ENCODE assay signal across 3 worm cellular contexts in genomic region chrV:7465509-7465908, ce11.
TF ChIP-seq lines count a peak whose summit lies in the region.

F25E5.1 (plus strand) TSS chrV:7465884.

TF ChIP-seq in whole organism, L1 larva, 84 proteins besides CTCF, POLR2A, EP300 and RAD21 (continued from another document and continues in another):
- peak; percentile 56 for TF ChIP-seq dsc-1 (tag; optimal IDR thresholded peaks at IDR 0.05; lab: Kevin White, UChicago)
- no peak for TF ChIP-seq ets-5 (GFP tag; IDR thresholded peaks at IDR 0.05; lab: Robert Waterston, UW)
- TF ChIP-seq fkh-10 (GFP tag; optimal IDR thresholded peaks at IDR 0.05; lab: Kevin White, UChicago) = no peak
- TF ChIP-seq egl-13 (tag; optimal IDR thresholded peaks at IDR 0.05; lab: Kevin White, UChicago) = peak; percentile 43
- no peak for TF ChIP-seq alr-1 (tag; optimal IDR thresholded peaks at IDR 0.05; lab: Kevin White, UChicago; ENCODE audit: borderline replicate concordance)
- TF ChIP-seq grh-1 (GFP tag; IDR thresholded peaks at IDR 0.05; lab: Robert Waterston, UW) = no peak
- TF ChIP-seq efl-3 (GFP tag; optimal IDR thresholded peaks at IDR 0.05; lab: Kevin White, UChicago) = no peak
- TF ChIP-seq isw-1 (GFP tag; IDR thresholded peaks at IDR 0.05; lab: Robert Waterston, UW) = peak; percentile 57
- no peak for TF ChIP-seq unc-130 (tag; optimal IDR thresholded peaks at IDR 0.05; lab: Kevin White, UChicago)
- TF ChIP-seq hlh-17 (GFP tag; optimal IDR thresholded peaks at IDR 0.05; lab: Kevin White, UChicago; ENCODE audit: borderline replicate concordance) = no peak
- TF ChIP-seq nhr-90 (tag; optimal IDR thresholded peaks at IDR 0.05; lab: Kevin White, UChicago; ENCODE audit: poor library complexity) = peak; percentile 61
- no peak for TF ChIP-seq unc-62 (GFP tag; optimal IDR thresholded peaks at IDR 0.05; lab: Kevin White, UChicago)
- TF ChIP-seq pqm-1 (tag; optimal IDR thresholded peaks at IDR 0.05; lab: Kevin White, UChicago) = no peak
- peak; percentile 46 for TF ChIP-seq lin-13 (GFP tag; optimal IDR thresholded peaks at IDR 0.05; lab: Kevin White, UChicago)
- TF ChIP-seq blmp-1 (tag; optimal IDR thresholded peaks at IDR 0.05; lab: Kevin White, UChicago) = peak; percentile 37
- peak; percentile 29 for TF ChIP-seq C16A3.4 (tag; optimal IDR thresholded peaks at IDR 0.05; lab: Kevin White, UChicago)
- no peak for TF ChIP-seq hpl-2 (GFP tag; optimal IDR thresholded peaks at IDR 0.05; lab: Kevin White, UChicago)
- no peak for TF ChIP-seq pag-3 (tag; optimal IDR thresholded peaks at IDR 0.05; lab: Kevin White, UChicago; ENCODE audit: borderline replicate concordance, insufficient read depth)
- peak; percentile 77 for TF ChIP-seq ceh-90 (tag; optimal IDR thresholded peaks at IDR 0.05; lab: Kevin White, UChicago)
- TF ChIP-seq ceh-8 (GFP tag; optimal IDR thresholded peaks at IDR 0.05; lab: Kevin White, UChicago) = peak; percentile 18
- TF ChIP-seq nhr-76 (tag; optimal IDR thresholded peaks at IDR 0.05; lab: Kevin White, UChicago) = no peak
- TF ChIP-seq nhr-11 (tag; optimal IDR thresholded peaks at IDR 0.05; lab: Kevin White, UChicago) = no peak
- no peak for TF ChIP-seq mef-2 (tag; optimal IDR thresholded peaks at IDR 0.05; lab: Kevin White, UChicago)
- peak; percentile 93 for TF ChIP-seq rnt-1 (tag; optimal IDR thresholded peaks at IDR 0.05; lab: Kevin White, UChicago)
- TF ChIP-seq ama-1 (optimal IDR thresholded peaks at IDR 0.05; lab: Kevin White, UChicago) = no peak
- no peak for TF ChIP-seq Y116A8C.19 (tag; optimal IDR thresholded peaks at IDR 0.05; lab: Kevin White, UChicago; ENCODE audit: borderline replicate concordance)
- peak; percentile 72 for TF ChIP-seq nhr-47 (tag; optimal IDR thresholded peaks at IDR 0.05; lab: Kevin White, UChicago)
- TF ChIP-seq nhr-77 (tag; optimal IDR thresholded peaks at IDR 0.05; lab: Kevin White, UChicago) = peak; percentile 34
- TF ChIP-seq swsn-7 (tag; optimal IDR thresholded peaks at IDR 0.05; lab: Kevin White, UChicago) = peak; percentile 61
- TF ChIP-seq F16B12.6 (tag; optimal IDR thresholded peaks at IDR 0.05; lab: Kevin White, UChicago) = peak; percentile 42
- TF ChIP-seq ztf-4 (tag; optimal IDR thresholded peaks at IDR 0.05; lab: Kevin White, UChicago) = no peak
- TF ChIP-seq nhr-84 (tag; optimal IDR thresholded peaks at IDR 0.05; lab: Kevin White, UChicago) = no peak
- no peak for TF ChIP-seq elt-3 (tag; optimal IDR thresholded peaks at IDR 0.05; lab: Kevin White, UChicago)
- TF ChIP-seq tbx-2 (tag; optimal IDR thresholded peaks at IDR 0.05; lab: Kevin White, UChicago) = peak; percentile 75
- peak; percentile 70 for TF ChIP-seq nhr-19 (GFP tag; conservative IDR thresholded peaks at IDR 0.05; lab: Robert Waterston, UW)
- TF ChIP-seq ces-1 (GFP tag; optimal IDR thresholded peaks at IDR 0.05; lab: Kevin White, UChicago) = no peak
- TF ChIP-seq nhr-71 (tag; optimal IDR thresholded peaks at IDR 0.05; lab: Kevin White, UChicago) = peak; percentile 80
- TF ChIP-seq ztf-11 (tag; optimal IDR thresholded peaks at IDR 0.05; lab: Kevin White, UChicago) = peak in 1 of 2 experiments; percentile 72
- TF ChIP-seq irx-1 (tag; optimal IDR thresholded peaks at IDR 0.05; lab: Kevin White, UChicago) = peak; percentile 44
- TF ChIP-seq unc-86 (tag; optimal IDR thresholded peaks at IDR 0.05; lab: Kevin White, UChicago) = peak; percentile 47
- no peak for TF ChIP-seq C34B4.2 (tag; optimal IDR thresholded peaks at IDR 0.05; lab: Kevin White, UChicago)
- TF ChIP-seq lir-3 (tag; optimal IDR thresholded peaks at IDR 0.05; lab: Kevin White, UChicago; ENCODE audit: poor library complexity) = peak; percentile 86
- no peak for TF ChIP-seq aha-1 (tag; optimal IDR thresholded peaks at IDR 0.05; lab: Kevin White, UChicago)
- peak; percentile 47 for TF ChIP-seq snpc-4 (tag; optimal IDR thresholded peaks at IDR 0.05; lab: Kevin White, UChicago)

TF ChIP-seq in whole organism, L3 larva, 47 proteins besides CTCF, POLR2A, EP300 and RAD21 (continued from another document):
- peak; percentile 50 for TF ChIP-seq egl-5 (tag; optimal IDR thresholded peaks at IDR 0.05; lab: Kevin White, UChicago)
- TF ChIP-seq elt-2 (tag; optimal IDR thresholded peaks at IDR 0.05; lab: Kevin White, UChicago) = peak; percentile 40
- peak; percentile 65 for TF ChIP-seq nhr-25 (tag; optimal IDR thresholded peaks at IDR 0.05; lab: Kevin White, UChicago)

TF ChIP-seq in whole organism, young adult, 124 proteins besides CTCF, POLR2A, EP300 and RAD21 (continued from another document):
- no peak for TF ChIP-seq F49E8.2 (tag; optimal IDR thresholded peaks at IDR 0.05; lab: Kevin White, UChicago; ENCODE audit: insufficient read depth)
- TF ChIP-seq dpl-1 (GFP tag; optimal IDR thresholded peaks at IDR 0.05; lab: Kevin White, UChicago) = no peak
- TF ChIP-seq mxl-1 (tag; optimal IDR thresholded peaks at IDR 0.05; lab: Kevin White, UChicago) = no peak
- TF ChIP-seq madf-10 (tag; optimal IDR thresholded peaks at IDR 0.05; lab: Kevin White, UChicago) = no peak
- TF ChIP-seq rcor-1 (GFP tag; IDR thresholded peaks at IDR 0.05; lab: Robert Waterston, UW) = 0 out of 2 replicates have a peak, but pooled peaks have one; percentile 32
- TF ChIP-seq tbx-9 (tag; optimal IDR thresholded peaks at IDR 0.05; lab: Kevin White, UChicago; ENCODE audit: borderline replicate concordance) = no peak
- peak; percentile 10 for TF ChIP-seq K12H6.12 (tag; optimal IDR thresholded peaks at IDR 0.05; lab: Kevin White, UChicago)
- TF ChIP-seq snpc-1.3 (tag; optimal IDR thresholded peaks at IDR 0.05; lab: Kevin White, UChicago; ENCODE audit: insufficient read depth) = no peak
- TF ChIP-seq bed-1 (GFP tag; IDR thresholded peaks at IDR 0.05; lab: Robert Waterston, UW) = no peak
- no peak for TF ChIP-seq zfh-2 (GFP tag; conservative IDR thresholded peaks at IDR 0.05; lab: Robert Waterston, UW)
- no peak for TF ChIP-seq aptf-2 (GFP tag; conservative IDR thresholded peaks at IDR 0.05; lab: Robert Waterston, UW)
- TF ChIP-seq F33H1.4 (GFP tag; IDR thresholded peaks at IDR 0.05; lab: Robert Waterston, UW) = no peak
- no peak for TF ChIP-seq egl-44 (GFP tag; IDR thresholded peaks at IDR 0.05; lab: Robert Waterston, UW)
- peak; percentile 65 for TF ChIP-seq ceh-27 (GFP tag; optimal IDR thresholded peaks at IDR 0.05; lab: Kevin White, UChicago)
- no peak for TF ChIP-seq C17E4.6 (GFP tag; IDR thresholded peaks at IDR 0.05; lab: Robert Waterston, UW)
- TF ChIP-seq nhr-179 (tag; optimal IDR thresholded peaks at IDR 0.05; lab: Kevin White, UChicago) = no peak
- peak; percentile 46 for TF ChIP-seq madf-8 (GFP tag; conservative IDR thresholded peaks at IDR 0.05; lab: Robert Waterston, UW)
- no peak for TF ChIP-seq Y67H2A.10 (GFP tag; conservative IDR thresholded peaks at IDR 0.05; lab: Robert Waterston, UW)
- no peak for TF ChIP-seq unc-62 (GFP tag; optimal IDR thresholded peaks at IDR 0.05; lab: Kevin White, UChicago)
- TF ChIP-seq attf-3 (GFP tag; conservative IDR thresholded peaks at IDR 0.05; lab: Robert Waterston, UW) = 0 out of 2 replicates have a peak, but pooled peaks have one; percentile 15
- no peak for TF ChIP-seq nfyb-1 (GFP tag; IDR thresholded peaks at IDR 0.05; lab: Robert Waterston, UW)
- TF ChIP-seq mes-4 (tag; optimal IDR thresholded peaks at IDR 0.05; lab: Kevin White, UChicago) = no peak
- TF ChIP-seq cebp-1 (GFP tag; IDR thresholded peaks at IDR 0.05; lab: Robert Waterston, UW) = no peak
- no peak for TF ChIP-seq cebp-1 (tag; optimal IDR thresholded peaks at IDR 0.05; lab: Kevin White, UChicago)
- TF ChIP-seq let-607 (tag; optimal IDR thresholded peaks at IDR 0.05; lab: Kevin White, UChicago) = no peak
- no peak for TF ChIP-seq nfya-2 (GFP tag; IDR thresholded peaks at IDR 0.05; lab: Robert Waterston, UW)
- peak; percentile 67 for TF ChIP-seq efl-1 (GFP tag; optimal IDR thresholded peaks at IDR 0.05; lab: Kevin White, UChicago)
- no peak for TF ChIP-seq Y53G8AR.9 (GFP tag; conservative IDR thresholded peaks at IDR 0.05; lab: Robert Waterston, UW)
- no peak for TF ChIP-seq T07F8.4 (tag; optimal IDR thresholded peaks at IDR 0.05; lab: Kevin White, UChicago)
- TF ChIP-seq F55B11.4 (tag; optimal IDR thresholded peaks at IDR 0.05; lab: Kevin White, UChicago; ENCODE audit: borderline replicate concordance, insufficient read depth) = no peak
- no peak for TF ChIP-seq atf-7 (tag; optimal IDR thresholded peaks at IDR 0.05; lab: Kevin White, UChicago)
